Worm (Caenorhabditis elegans) whole organism, L4 larva: Measurements from ENCODE around the gene F37B4.10.

Experiments used
- attf-4 ChIP-seq: sonication (generic microtip); optimal IDR thresholded peaks from 3 replicates; lab custom pipeline; 2017; ENCODE audit warnings: missing biosample characterization, missing genetic modification characterization
- ctbp-1 ChIP-seq: fragments of 200-800 bp; sonication (Bioruptor generic); IDR thresholded peaks from 2 replicates; pipeline ENCODE4 v1.3.6; 2022; ENCODE audit warnings: missing genetic modification reagents, missing genetic modification characterization, missing compliant biosample characterization
- daf-19 ChIP-seq: fragments of 200-800 bp; sonication (Bioruptor generic); conservative IDR thresholded peaks from 2 replicates; pipeline ENCODE4 v1.3.6; 2022; ENCODE audit warnings: missing genetic modification characterization, missing compliant biosample characterization
- fos-1 ChIP-seq: fragments of 150-350 bp; optimal IDR thresholded peaks from 2 replicates; lab custom pipeline; 2014; ENCODE audit warnings: missing biosample characterization, missing genetic modification characterization
- hmg-1.1 ChIP-seq: fragments of 200-800 bp; sonication (Bioruptor generic); IDR thresholded peaks from 2 replicates; pipeline ENCODE4 v1.3.6; 2022; ENCODE audit warnings: missing genetic modification reagents, missing genetic modification characterization, missing compliant biosample characterization
- lin-15B ChIP-seq: fragments of 150-350 bp; sonication (generic microtip); optimal IDR thresholded peaks from 3 replicates; lab custom pipeline; 2014; ENCODE audit warnings: missing biosample characterization, missing genetic modification characterization
- nhr-11 ChIP-seq: fragments of 150-350 bp; optimal IDR thresholded peaks from 2 replicates; lab custom pipeline; 2014; ENCODE audit warnings: missing biosample characterization, missing genetic modification characterization
- nhr-25 ChIP-seq: sonication (generic microtip); optimal IDR thresholded peaks from 2 replicates; lab custom pipeline; 2017; ENCODE audit warnings: missing genetic modification characterization, mild to moderate bottlenecking, missing compliant biosample characterization, antibody characterized with exemption, moderate library complexity, borderline replicate concordance; ENCODE audit not compliant: insufficient read depth
- skn-1 ChIP-seq: fragments of 150-350 bp; optimal IDR thresholded peaks from 2 replicates; lab custom pipeline; 2014; ENCODE audit warnings: missing biosample characterization, missing genetic modification characterization
- spr-1 ChIP-seq: sonication (generic microtip); optimal IDR thresholded peaks from 2 replicates; lab custom pipeline; 2016; ENCODE audit warnings: mild to moderate bottlenecking, missing genetic modification characterization, missing compliant biosample characterization
- unc-130 ChIP-seq: sonication (generic microtip); optimal IDR thresholded peaks from 2 replicates; lab custom pipeline; 2016; ENCODE audit warnings: missing genetic modification reagents, missing genetic modification characterization, missing compliant biosample characterization
- unc-62 ChIP-seq, 3 experiments: fragments of 150-350 bp in 1 of 3; sonication (generic microtip); optimal IDR thresholded peaks in 2 of 3; peaks in 1 of 3; 1 replicate in 1 of 3; 2 replicates in 2 of 3; lab custom pipeline; 2014 to 2017; ENCODE audit warnings: missing biosample characterization in 3 of 3, missing genetic modification characterization in 3 of 3, missing genetic modification reagents in 3 of 3, missing genotype in 1 of 3
- zag-1 ChIP-seq: fragments of 150-350 bp; optimal IDR thresholded peaks from 2 replicates; lab custom pipeline; 2014; ENCODE audit warnings: missing biosample characterization, missing genetic modification characterization

DNA sequence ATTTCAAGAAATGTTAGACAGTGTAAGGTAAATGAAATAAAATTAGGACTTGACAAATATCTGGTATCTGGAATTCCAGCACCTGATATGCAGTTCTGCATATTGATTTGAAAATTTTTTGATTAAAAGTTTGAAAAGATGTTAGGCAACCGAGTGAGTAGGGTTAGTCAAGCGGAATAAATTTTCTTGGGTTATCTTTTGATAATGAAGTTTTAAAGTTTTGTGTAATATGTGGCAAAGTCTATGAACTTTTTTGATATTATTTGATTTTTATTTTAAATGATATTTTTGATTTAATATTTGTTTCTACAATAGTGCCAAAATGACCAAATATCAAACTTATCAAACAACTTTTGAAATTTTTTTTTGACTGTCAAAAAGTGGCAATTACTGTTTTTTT lies 7.9 kb downstream of the F37B4.10 start, which contains the start of gene srh-241:
- TF ChIP-seq unc-62 (GFP tag; optimal IDR thresholded peaks at IDR 0.05 in 1 of 2; lab: Kevin White, UChicago) (no peak), unc-62 (tag; optimal IDR thresholded peaks at IDR 0.05; lab: Kevin White, UChicago) (no peak), fos-1 (tag; lab: Kevin White, UChicago) (no peak), skn-1 (tag; lab: Kevin White, UChicago) (no peak), hmg-1.1 (GFP tag; lab: Robert Waterston, UW) (no peak), daf-19 (GFP tag; lab: Robert Waterston, UW) (no peak), unc-130 (GFP tag; lab: Kevin White, UChicago) (no peak), lin-15B (tag; lab: Kevin White, UChicago) (no peak), nhr-11 (tag; lab: Kevin White, UChicago) (no peak), zag-1 (tag; lab: Kevin White, UChicago) (no peak), ctbp-1 (GFP tag; lab: Robert Waterston, UW) (no peak), nhr-25 (tag; lab: Kevin White, UChicago) (no peak), attf-4 (tag; lab: Kevin White, UChicago) (no peak), spr-1 (tag; lab: Kevin White, UChicago) (no peak)
